Fruit fly (Drosophila melanogaster) whole organism, prepupa: ENCODE data around the gene orb.

Experiments used
- CG10669 ChIP-seq: fragments of 200-800 bp; sonication (Bioruptor generic); optimal IDR thresholded peaks from 3 replicates; lab custom pipeline; 2018; ENCODE audit warnings: missing biosample characterization, mild to moderate bottlenecking, missing genetic modification characterization, moderate library complexity
- CG11294 ChIP-seq: fragments of 200-800 bp; sonication (Bioruptor generic); IDR thresholded peaks from 2 replicates; pipeline ENCODE4 v1.3.6; 2022; ENCODE audit warnings: missing biosample characterization, missing genetic modification characterization
- CG11762 ChIP-seq: fragments of 200-800 bp; sonication (Bioruptor generic); optimal IDR thresholded peaks from 3 replicates; lab custom pipeline; 2016; ENCODE audit warnings: missing biosample characterization, missing genetic modification characterization; ENCODE audit not compliant: insufficient read depth
- CG11902 ChIP-seq: fragments of 200-800 bp; sonication (Bioruptor generic); optimal IDR thresholded peaks from 3 replicates; lab custom pipeline; 2016; ENCODE audit warnings: missing biosample characterization, missing genetic modification characterization
- CG1621 ChIP-seq: fragments of 200-800 bp; sonication (Bioruptor generic); optimal IDR thresholded peaks from 3 replicates; lab custom pipeline; 2018; ENCODE audit warnings: missing biosample characterization, mild to moderate bottlenecking, missing genetic modification characterization
- CG31627 ChIP-seq: fragments of 200-800 bp; sonication (Bioruptor generic); optimal IDR thresholded peaks from 3 replicates; lab custom pipeline; 2016; ENCODE audit warnings: missing biosample characterization, missing genetic modification characterization
- CG3919 ChIP-seq: fragments of 200-800 bp; sonication (Bioruptor generic); optimal IDR thresholded peaks from 3 replicates; lab custom pipeline; 2016; ENCODE audit warnings: missing biosample characterization, missing genetic modification characterization
- CG6792 ChIP-seq: fragments of 200-800 bp; sonication (Bioruptor generic); optimal IDR thresholded peaks from 3 replicates; lab custom pipeline; 2016; ENCODE audit warnings: missing biosample characterization, missing genetic modification characterization
- CG6808 ChIP-seq: fragments of 200-800 bp; sonication (Bioruptor generic); optimal IDR thresholded peaks from 3 replicates; lab custom pipeline; 2017; ENCODE audit warnings: missing biosample characterization, missing genetic modification characterization, mild to moderate bottlenecking, moderate library complexity, missing genetic modification reagents
- CG6854 ChIP-seq: fragments of 200-800 bp; sonication (Bioruptor generic); optimal IDR thresholded peaks from 2 replicates; lab custom pipeline; 2017; ENCODE audit warnings: missing biosample characterization, mild to moderate bottlenecking, missing genetic modification characterization
- CG8119 ChIP-seq: fragments of 200-800 bp; sonication (Bioruptor generic); IDR thresholded peaks from 3 replicates; pipeline ENCODE4 v1.3.6; 2022; ENCODE audit warnings: missing biosample characterization, missing genetic modification characterization
- CG8632 ChIP-seq: fragments of 200-800 bp; sonication (Bioruptor generic); optimal IDR thresholded peaks from 3 replicates; lab custom pipeline; 2016; ENCODE audit warnings: missing biosample characterization, missing genetic modification characterization
- CG9139 ChIP-seq: fragments of 200-800 bp; sonication (Bioruptor generic); optimal IDR thresholded peaks from 3 replicates; lab custom pipeline; 2017; ENCODE audit warnings: missing biosample characterization, mild to moderate bottlenecking, missing genetic modification characterization
- Eip93F ChIP-seq: fragments of 200-800 bp; sonication (Bioruptor generic); optimal IDR thresholded peaks from 2 replicates; lab custom pipeline; 2016; ENCODE audit warnings: missing biosample characterization, mild to moderate bottlenecking, missing genetic modification characterization
- Gug ChIP-seq: fragments of 200-800 bp; sonication (Bioruptor generic); IDR thresholded peaks from 2 replicates; pipeline ENCODE4 v1.3.6; 2022; ENCODE audit warnings: missing biosample characterization, missing genetic modification characterization
- Hr39 ChIP-seq: fragments of 200-800 bp; sonication (Bioruptor generic); optimal IDR thresholded peaks from 2 replicates; lab custom pipeline; 2016; ENCODE audit warnings: missing biosample characterization, missing genetic modification characterization
- Lpt ChIP-seq: fragments of 200-800 bp; sonication (Bioruptor generic); optimal IDR thresholded peaks from 3 replicates; lab custom pipeline; 2016; ENCODE audit warnings: missing biosample characterization, missing genetic modification characterization
- OdsH ChIP-seq: fragments of 200-800 bp; sonication (Bioruptor generic); optimal IDR thresholded peaks from 3 replicates; lab custom pipeline; 2016; ENCODE audit warnings: missing biosample characterization, missing genetic modification characterization
- Sox102F ChIP-seq: fragments of 200-800 bp; sonication (Bioruptor generic); optimal IDR thresholded peaks from 2 replicates; lab custom pipeline; 2016; ENCODE audit warnings: missing biosample characterization, mild to moderate bottlenecking, missing genetic modification characterization
- achi ChIP-seq: fragments of 200-800 bp; sonication (Bioruptor generic); optimal IDR thresholded peaks from 3 replicates; lab custom pipeline; 2016; ENCODE audit warnings: missing biosample characterization, missing genetic modification characterization
- dac ChIP-seq: fragments of 200-800 bp; sonication (Bioruptor generic); optimal IDR thresholded peaks from 2 replicates; lab custom pipeline; 2017; ENCODE audit warnings: missing biosample characterization, mild to moderate bottlenecking, missing genetic modification characterization
- dsx ChIP-seq: fragments of 200-800 bp; optimal IDR thresholded peaks from 3 replicates; lab custom pipeline; 2019; ENCODE audit warnings: missing biosample characterization, mild to moderate bottlenecking, missing genetic modification characterization, moderate library complexity; ENCODE audit not compliant: poor library complexity, severe bottlenecking
- eg ChIP-seq: fragments of 200-800 bp; sonication (Bioruptor generic); IDR thresholded peaks from 3 replicates; pipeline ENCODE4 v1.3.6; 2022; ENCODE audit warnings: missing biosample characterization, missing genetic modification characterization
- esn ChIP-seq: fragments of 200-800 bp; sonication (Bioruptor generic); optimal IDR thresholded peaks from 2 replicates; lab custom pipeline; 2016; ENCODE audit warnings: missing biosample characterization, mild to moderate bottlenecking, missing genetic modification characterization, moderate library complexity
- fkh ChIP-seq: fragments of 200-800 bp; sonication (Bioruptor generic); optimal IDR thresholded peaks from 3 replicates; lab custom pipeline; 2017; ENCODE audit warnings: missing biosample characterization, mild to moderate bottlenecking, missing genetic modification characterization, moderate library complexity
- lz ChIP-seq: fragments of 200-800 bp; sonication (Bioruptor generic); optimal IDR thresholded peaks from 3 replicates; lab custom pipeline; 2016; ENCODE audit warnings: missing biosample characterization, missing genetic modification characterization
- salr ChIP-seq, 2 experiments: fragments of 200-800 bp; sonication (Bioruptor generic); optimal IDR thresholded peaks; 3 replicates each; lab custom pipeline; 2016 to 2018; ENCODE audit warnings: missing biosample characterization in 2 of 2, missing genetic modification characterization in 2 of 2, mild to moderate bottlenecking in 1 of 2

Gene orb

dm6 chr3R:23211745-23212254 lies 68.9 kb downstream of the orb start (continued):
- TF ChIP-seq Eip93F (GFP tag; lab: Kevin White, UChicago) (no peak), lz (GFP tag; lab: Kevin White, UChicago) (peak; percentile 27), CG11294 (GFP tag; lab: Robert Waterston, UW) (no peak), esn (GFP tag; lab: Kevin White, UChicago) (peak; percentile 16), achi (GFP tag; lab: Kevin White, UChicago) (peak; percentile 26), CG6808 (GFP tag; lab: Kevin White, UChicago) (peak; percentile 34), dsx (GFP tag; lab: Kevin White, UChicago) (peak; percentile 14), CG3919 (GFP tag; lab: Kevin White, UChicago) (peak; percentile 17), CG11902 (GFP tag; lab: Kevin White, UChicago) (no peak), CG8632 (GFP tag; lab: Kevin White, UChicago) (peak; percentile 41), OdsH (GFP tag; lab: Kevin White, UChicago) (peak; percentile 23), CG8119 (GFP tag; lab: Robert Waterston, UW) (no peak), salr (GFP tag; optimal IDR thresholded peaks at IDR 0.05; lab: Kevin White, UChicago) (no peak), CG9139 (GFP tag; lab: Kevin White, UChicago) (no peak), Sox102F (GFP tag; lab: Kevin White, UChicago) (peak; percentile 11), CG6854 (GFP tag; lab: Kevin White, UChicago) (no peak), Gug (GFP tag; lab: Robert Waterston, UW) (no peak), Hr39 (GFP tag; lab: Kevin White, UChicago) (peak; percentile 9), fkh (peak; percentile 21), dac (GFP tag; lab: Kevin White, UChicago) (no peak), CG11762 (GFP tag; lab: Kevin White, UChicago) (no peak), Lpt (GFP tag; lab: Kevin White, UChicago) (no peak), CG31627 (GFP tag; lab: Kevin White, UChicago) (peak; percentile 9), CG6792 (GFP tag; lab: Kevin White, UChicago) (no peak), CG10669 (GFP tag; lab: Kevin White, UChicago) (peak; percentile 47), eg (GFP tag; lab: Robert Waterston, UW) (no peak), CG1621 (tag; lab: Kevin White, UChicago) (no peak)
